Fruit fly (Drosophila melanogaster) whole organism, embryonic: ENCODE results near the gene CG9269.

Experiments used
- Abd-B ChIP-seq: fragments of 200-800 bp; sonication (Bioruptor generic); optimal IDR thresholded peaks from 2 replicates; lab custom pipeline; 2018; ENCODE audit warnings: missing biosample characterization, mild to moderate bottlenecking, missing genetic modification characterization, moderate library complexity
- Atf3 ChIP-seq: fragments of 200-800 bp; sonication (Bioruptor generic); optimal IDR thresholded peaks from 3 replicates; lab custom pipeline; 2016; ENCODE audit warnings: missing biosample characterization, missing genetic modification characterization
- Bdp1 ChIP-seq: fragments of 200-800 bp; sonication (Bioruptor generic); optimal IDR thresholded peaks from 3 replicates; lab custom pipeline; 2016; ENCODE audit warnings: missing biosample characterization, missing genetic modification characterization
- Blimp-1 ChIP-seq: fragments of 200-800 bp; sonication (Bioruptor generic); optimal IDR thresholded peaks from 3 replicates; lab custom pipeline; 2018; ENCODE audit warnings: missing biosample characterization, missing genetic modification characterization, mild to moderate bottlenecking, moderate library complexity, missing genetic modification reagents
- CG1024 ChIP-seq: fragments of 200-800 bp; sonication (Bioruptor generic); IDR thresholded peaks from 2 replicates; pipeline ENCODE4 v1.3.6; 2022; ENCODE audit warnings: missing biosample characterization, missing genetic modification characterization
- CG10543 ChIP-seq: fragments of 200-800 bp; sonication (Bioruptor generic); optimal IDR thresholded peaks from 3 replicates; lab custom pipeline; 2017; ENCODE audit warnings: missing biosample characterization, mild to moderate bottlenecking, missing genetic modification characterization, moderate library complexity
- CG12769 ChIP-seq: fragments of 200-800 bp; sonication (Bioruptor generic); optimal IDR thresholded peaks from 2 replicates; lab custom pipeline; 2019; ENCODE audit warnings: missing biosample characterization, mild to moderate bottlenecking, missing genetic modification characterization, moderate library complexity
- CG15011 ChIP-seq: fragments of 200-800 bp; sonication (Bioruptor generic); optimal IDR thresholded peaks from 3 replicates; lab custom pipeline; 2018; ENCODE audit warnings: missing biosample characterization, mild to moderate bottlenecking, missing genetic modification characterization
- CG1529 ChIP-seq: fragments of 200-800 bp; sonication (Bioruptor generic); optimal IDR thresholded peaks from 3 replicates; lab custom pipeline; 2018; ENCODE audit warnings: missing biosample characterization, missing genetic modification characterization
- CG16863 ChIP-seq: fragments of 200-800 bp; sonication (Bioruptor generic); optimal IDR thresholded peaks from 3 replicates; lab custom pipeline; 2016; ENCODE audit warnings: missing biosample characterization, missing genetic modification characterization
- CG17186 ChIP-seq: fragments of 200-800 bp; sonication (Bioruptor generic); optimal IDR thresholded peaks from 3 replicates; lab custom pipeline; 2017; ENCODE audit warnings: missing biosample characterization, missing genetic modification reagents, missing genetic modification characterization
- CG30403 ChIP-seq: fragments of 200-800 bp; sonication (Bioruptor generic); optimal IDR thresholded peaks from 3 replicates; lab custom pipeline; 2016; ENCODE audit warnings: missing biosample characterization, missing genetic modification characterization
- CG31388 ChIP-seq: fragments of 200-800 bp; sonication (Bioruptor generic); optimal IDR thresholded peaks from 2 replicates; lab custom pipeline; 2016; ENCODE audit warnings: missing biosample characterization, missing genetic modification characterization
- CG3281 ChIP-seq: fragments of 200-800 bp; sonication (Bioruptor generic); optimal IDR thresholded peaks from 3 replicates; lab custom pipeline; 2017; ENCODE audit warnings: missing biosample characterization, mild to moderate bottlenecking, missing genetic modification characterization
- CG42726 ChIP-seq: fragments of 200-800 bp; sonication (Bioruptor generic); IDR thresholded peaks from 2 replicates; pipeline ENCODE4 v1.3.6; 2022; ENCODE audit warnings: missing biosample characterization, missing genetic modification characterization; ENCODE audit not compliant: partially characterized antibody
- CG4404 ChIP-seq: fragments of 200-800 bp; sonication (Bioruptor generic); IDR thresholded peaks from 2 replicates; pipeline ENCODE4 v1.3.6; 2022; ENCODE audit warnings: missing biosample characterization, missing genetic modification characterization
- CG6175 ChIP-seq: fragments of 200-800 bp; sonication (Bioruptor generic); IDR thresholded peaks from 3 replicates; pipeline ENCODE4 v1.3.6; 2022; ENCODE audit warnings: missing biosample characterization, missing genetic modification characterization
- CG8359 ChIP-seq: fragments of 200-800 bp; sonication (Bioruptor generic); optimal IDR thresholded peaks from 2 replicates; lab custom pipeline; 2017; ENCODE audit warnings: missing biosample characterization, mild to moderate bottlenecking, missing genetic modification characterization, borderline replicate concordance
- CG8765 ChIP-seq: fragments of 200-800 bp; sonication (Bioruptor generic); IDR thresholded peaks from 2 replicates; pipeline ENCODE4 v1.3.6; 2022; ENCODE audit warnings: missing biosample characterization, missing genetic modification characterization
- CG8924 ChIP-seq: fragments of 200-800 bp; optimal IDR thresholded peaks from 3 replicates; lab custom pipeline; 2019; ENCODE audit warnings: missing biosample characterization, mild to moderate bottlenecking, missing genetic modification characterization, moderate library complexity
- Camta ChIP-seq: fragments of 200-800 bp; sonication (Bioruptor generic); optimal IDR thresholded peaks from 2 replicates; lab custom pipeline; 2016; ENCODE audit warnings: missing biosample characterization, missing genetic modification characterization
- Dad ChIP-seq: fragments of 200-800 bp; sonication (Bioruptor generic); optimal IDR thresholded peaks from 3 replicates; lab custom pipeline; 2016; ENCODE audit warnings: missing biosample characterization, missing genetic modification characterization
- Dp ChIP-seq: fragments of 200-800 bp; sonication (Bioruptor generic); optimal IDR thresholded peaks from 2 replicates; lab custom pipeline; 2018; ENCODE audit warnings: missing biosample characterization, mild to moderate bottlenecking, missing genetic modification characterization, moderate library complexity
- Eip74EF ChIP-seq, 2 experiments: fragments of 200-800 bp in 1 of 2; fragments of >200 bp in 1 of 2; sonication (Bioruptor generic) in 1 of 2; optimal IDR thresholded peaks; 2 replicates each; lab custom pipeline; 2017 to 2019; ENCODE audit warnings: missing biosample characterization in 2 of 2, missing genetic modification characterization in 2 of 2, mild to moderate bottlenecking in 1 of 2, moderate library complexity in 1 of 2
- Meics ChIP-seq: fragments of 200-800 bp; sonication (Bioruptor generic); optimal IDR thresholded peaks from 2 replicates; lab custom pipeline; 2017; ENCODE audit warnings: missing biosample characterization, mild to moderate bottlenecking, missing genetic modification characterization
- Mrtf ChIP-seq: fragments of 200-800 bp; sonication (Bioruptor generic); IDR thresholded peaks from 3 replicates; pipeline ENCODE4 v1.3.6; 2022; ENCODE audit warnings: missing biosample characterization, missing genetic modification characterization
- Optix ChIP-seq: fragments of 200-800 bp; sonication (Bioruptor generic); IDR thresholded peaks from 3 replicates; pipeline ENCODE4 v1.3.6; 2022; ENCODE audit warnings: missing biosample characterization, missing genetic modification characterization
- Pdp1 ChIP-seq, 2 experiments: fragments of 200-800 bp; sonication (Bioruptor generic); optimal IDR thresholded peaks; 3 replicates each; lab custom pipeline; 2016; ENCODE audit warnings: missing biosample characterization in 2 of 2, missing genetic modification characterization in 2 of 2, mild to moderate bottlenecking in 1 of 2, moderate library complexity in 1 of 2
- Side ChIP-seq: fragments of 200-800 bp; sonication (Bioruptor generic); optimal IDR thresholded peaks from 2 replicates; lab custom pipeline; 2016; ENCODE audit warnings: missing biosample characterization, missing genetic modification characterization
- Sin3A ChIP-seq: fragments of >200 bp; optimal IDR thresholded peaks from 2 replicates; lab custom pipeline; 2018
- Tbp ChIP-seq: fragments of >200 bp; optimal IDR thresholded peaks from 2 replicates; lab custom pipeline; 2018; ENCODE audit warnings: missing biosample characterization, missing genetic modification characterization
- YL-1 ChIP-seq: fragments of 200-800 bp; sonication (Bioruptor generic); optimal IDR thresholded peaks from 3 replicates; lab custom pipeline; 2017; ENCODE audit warnings: missing biosample characterization, mild to moderate bottlenecking, missing genetic modification characterization
- ab ChIP-seq: fragments of 200-800 bp; sonication (Bioruptor generic); optimal IDR thresholded peaks from 2 replicates; lab custom pipeline; 2016; ENCODE audit warnings: missing biosample characterization, missing genetic modification characterization
- crol ChIP-seq: fragments of 200-800 bp; sonication (Bioruptor generic); IDR thresholded peaks from 2 replicates; pipeline ENCODE4 v1.3.6; 2022; ENCODE audit warnings: missing biosample characterization, missing genetic modification characterization
- dpn ChIP-seq, 2 experiments: fragments of 200-800 bp; sonication (Bioruptor generic); optimal IDR thresholded peaks; 3 replicates each; lab custom pipeline; 2016; ENCODE audit warnings: missing biosample characterization in 2 of 2, missing genetic modification characterization in 2 of 2
- fd64A ChIP-seq: fragments of 200-800 bp; sonication (Bioruptor generic); optimal IDR thresholded peaks from 3 replicates; lab custom pipeline; 2018; ENCODE audit warnings: missing biosample characterization, mild to moderate bottlenecking, missing genetic modification characterization
- grn ChIP-seq: fragments of 200-800 bp; sonication (Bioruptor generic); optimal IDR thresholded peaks from 3 replicates; lab custom pipeline; 2017; ENCODE audit warnings: missing biosample characterization, missing genetic modification characterization
- h ChIP-seq: fragments of >200 bp; optimal IDR thresholded peaks from 2 replicates; lab custom pipeline; 2017
- kni ChIP-seq: fragments of 200-800 bp; sonication (Bioruptor generic); optimal IDR thresholded peaks from 3 replicates; lab custom pipeline; 2017; ENCODE audit warnings: mild to moderate bottlenecking, missing biosample characterization, missing genetic modification reagents, missing genetic modification characterization
- lab ChIP-seq: fragments of 200-800 bp; sonication (Bioruptor generic); optimal IDR thresholded peaks from 3 replicates; lab custom pipeline; 2017; ENCODE audit warnings: missing biosample characterization, missing genetic modification characterization, mild to moderate bottlenecking, moderate library complexity, missing genetic modification reagents
- odd ChIP-seq: fragments of 200-800 bp; sonication (Bioruptor generic); optimal IDR thresholded peaks from 2 replicates; lab custom pipeline; 2017; ENCODE audit warnings: missing biosample characterization, mild to moderate bottlenecking, missing genetic modification characterization
- pfk ChIP-seq: fragments of 200-800 bp; sonication (Bioruptor generic); optimal IDR thresholded peaks from 2 replicates; lab custom pipeline; 2018; ENCODE audit warnings: missing biosample characterization, mild to moderate bottlenecking, missing genetic modification characterization, moderate library complexity
- rib ChIP-seq: fragments of 200-800 bp; sonication (Bioruptor generic); IDR thresholded peaks from 2 replicates; pipeline ENCODE4 v1.3.6; 2022; ENCODE audit warnings: missing biosample characterization, missing genetic modification characterization
- sisA ChIP-seq: fragments of 200-800 bp; sonication (Bioruptor generic); IDR thresholded peaks from 2 replicates; pipeline ENCODE4 v1.3.6; 2022; ENCODE audit warnings: missing biosample characterization, missing genetic modification characterization
- tgo ChIP-seq: fragments of 200-800 bp; sonication (Bioruptor generic); IDR thresholded peaks from 3 replicates; pipeline ENCODE4 v1.3.6; 2022; ENCODE audit warnings: missing biosample characterization, missing genetic modification characterization
- toy ChIP-seq: fragments of 200-800 bp; sonication (Bioruptor generic); IDR thresholded peaks from 2 replicates; pipeline ENCODE4 v1.3.6; 2022; ENCODE audit warnings: missing biosample characterization, missing genetic modification characterization
- tx ChIP-seq: fragments of 200-800 bp; sonication (Bioruptor generic); optimal IDR thresholded peaks from 2 replicates; lab custom pipeline; 2016; ENCODE audit warnings: missing biosample characterization, missing genetic modification characterization
- unpg ChIP-seq: fragments of 200-800 bp; sonication (Bioruptor generic); optimal IDR thresholded peaks from 3 replicates; lab custom pipeline; 2018; ENCODE audit warnings: missing biosample characterization, mild to moderate bottlenecking, missing genetic modification characterization, moderate library complexity
- vnd ChIP-seq: fragments of 200-800 bp; sonication (Bioruptor generic); IDR thresholded peaks from 3 replicates; pipeline ENCODE4 v1.3.6; 2022; ENCODE audit warnings: missing biosample characterization, missing genetic modification characterization; ENCODE audit not compliant: partially characterized antibody
- vvl ChIP-seq: fragments of 200-800 bp; sonication (Bioruptor generic); IDR thresholded peaks from 2 replicates; pipeline ENCODE4 v1.3.6; 2022; ENCODE audit warnings: missing biosample characterization, missing genetic modification characterization
- zfh1 ChIP-seq: fragments of 200-800 bp; sonication (Bioruptor generic); IDR thresholded peaks from 3 replicates; pipeline ENCODE4 v1.3.6; 2022; ENCODE audit warnings: missing biosample characterization, missing genetic modification characterization
- zfh2 ChIP-seq: fragments of 200-800 bp; sonication (Bioruptor generic); optimal IDR thresholded peaks from 2 replicates; lab custom pipeline; 2016; ENCODE audit warnings: missing biosample characterization, missing genetic modification characterization

CG9269 gene

dm6 chr3R:13645874-13646370, 30.2 kb downstream of the CG9269 start, which contains the start of gene sqd (continued):
- TF ChIP-seq Eip74EF (GFP tag; optimal IDR thresholded peaks at IDR 0.05; lab: Kevin White, UChicago) = no peak
- TF ChIP-seq zfh2 (GFP tag; lab: Kevin White, UChicago) = peak; percentile 20
- no peak for TF ChIP-seq tgo (GFP tag; lab: Robert Waterston, UW)
- no peak for TF ChIP-seq CG16863 (GFP tag; lab: Kevin White, UChicago)
- no peak for TF ChIP-seq sisA
- TF ChIP-seq CG8924 (tag; lab: Kevin White, UChicago) = peak; percentile 36
- no peak for TF ChIP-seq CG1024 (GFP tag; lab: Robert Waterston, UW)
- no peak for TF ChIP-seq ab (GFP tag; lab: Kevin White, UChicago)
- TF ChIP-seq h (lab: Kevin White, UChicago) = no peak
- peak; percentile 1 for TF ChIP-seq CG15011 (GFP tag; lab: Kevin White, UChicago)
- TF ChIP-seq CG12769 (tag; lab: Kevin White, UChicago) = no peak
- TF ChIP-seq Bdp1 = no peak
- peak; percentile 68 for TF ChIP-seq Meics (GFP tag; lab: Kevin White, UChicago)
- TF ChIP-seq kni (GFP tag; lab: Kevin White, UChicago) = peak; percentile 76
- no peak for TF ChIP-seq Optix (GFP tag; lab: Robert Waterston, UW)
- peak; percentile 63 for TF ChIP-seq odd (GFP tag; lab: Kevin White, UChicago)
- TF ChIP-seq dpn (GFP tag; optimal IDR thresholded peaks at IDR 0.05; lab: Kevin White, UChicago) = peak; percentile 6 to 20
- TF ChIP-seq pfk (GFP tag; lab: Kevin White, UChicago) = peak; percentile 28
- TF ChIP-seq crol (GFP tag; lab: Robert Waterston, UW) = no peak
- TF ChIP-seq CG4404 (GFP tag; lab: Robert Waterston, UW) = no peak
- TF ChIP-seq Blimp-1 (GFP tag; lab: Kevin White, UChicago) = no peak
- TF ChIP-seq Pdp1 (GFP tag; optimal IDR thresholded peaks at IDR 0.05; lab: Kevin White, UChicago) = peak in 1 of 2 experiments; percentile 48
- peak; percentile 74 for TF ChIP-seq YL-1 (GFP tag; lab: Kevin White, UChicago)
- peak; percentile 62 for TF ChIP-seq unpg
- no peak for TF ChIP-seq vnd (GFP tag; lab: Robert Waterston, UW)
- no peak for TF ChIP-seq Mrtf (GFP tag; lab: Robert Waterston, UW)
- peak; percentile 2 for TF ChIP-seq Dad
- peak; percentile 62 for TF ChIP-seq CG10543 (GFP tag; lab: Kevin White, UChicago)
- TF ChIP-seq Atf3 = no peak
- no peak for TF ChIP-seq rib (GFP tag; lab: Robert Waterston, UW)
- no peak for TF ChIP-seq toy (GFP tag; lab: Robert Waterston, UW)
- TF ChIP-seq CG6175 = no peak
- TF ChIP-seq CG30403 (GFP tag; lab: Kevin White, UChicago) = peak; percentile 40
- peak; percentile 48 for TF ChIP-seq CG17186 (GFP tag; lab: Kevin White, UChicago)
- TF ChIP-seq Tbp (GFP tag; lab: Kevin White, UChicago) = no peak
- no peak for TF ChIP-seq tx
- no peak for TF ChIP-seq grn (GFP tag; lab: Kevin White, UChicago)
- peak; percentile 36; the same call in 1 of the 3 replicates for TF ChIP-seq zfh1 (GFP tag; lab: Robert Waterston, UW)
- peak; percentile 11 for TF ChIP-seq fd64A
- no peak for TF ChIP-seq CG31388 (GFP tag; lab: Kevin White, UChicago)
- TF ChIP-seq lab (GFP tag; lab: Kevin White, UChicago) = peak; percentile 73
- TF ChIP-seq Abd-B = no peak
- TF ChIP-seq Dp (GFP tag; lab: Kevin White, UChicago) = peak; percentile 3
- peak; percentile 48 for TF ChIP-seq Camta
- no peak; the same call in 1 of the 2 replicates for TF ChIP-seq CG42726
- TF ChIP-seq vvl (GFP tag; lab: Robert Waterston, UW) = peak; percentile 53
- TF ChIP-seq CG8765 (GFP tag; lab: Robert Waterston, UW) = no peak
- TF ChIP-seq CG8359 (GFP tag; lab: Kevin White, UChicago) = peak; percentile 64
- peak; percentile 17 for TF ChIP-seq Side (GFP tag; lab: Kevin White, UChicago)
- TF ChIP-seq CG3281 = peak; percentile 72
- peak; percentile 25 for TF ChIP-seq Sin3A
- peak; percentile 13 for TF ChIP-seq CG1529 (GFP tag; lab: Kevin White, UChicago)
